Worm (Caenorhabditis elegans) whole organism, L1 larva: Measurements from ENCODE around the gene T12A2.21.

Experiments used
- blmp-1 ChIP-seq: fragments of 150-350 bp; optimal IDR thresholded peaks from 2 replicates; lab custom pipeline; 2014; ENCODE audit warnings: missing biosample characterization, missing genetic modification characterization
- ceh-82 ChIP-seq, 3 experiments: fragments of 150-350 bp in 1 of 3; sonication (generic microtip) in 2 of 3; optimal IDR thresholded peaks; 2 replicates each; lab custom pipeline; 2014 to 2017; ENCODE audit warnings: missing biosample characterization in 3 of 3, missing genetic modification characterization in 3 of 3
- ceh-88 ChIP-seq: fragments of 200-800 bp; sonication (Bioruptor generic); IDR thresholded peaks from 2 replicates; pipeline ENCODE4 v1.3.6; 2022; ENCODE audit warnings: missing genetic modification characterization, missing compliant biosample characterization
- efl-1 ChIP-seq, 4 experiments: fragments of 150-350 bp; optimal IDR thresholded peaks in 3 of 4; peaks in 1 of 4; 1 replicate in 1 of 4; 2 replicates in 3 of 4; lab custom pipeline; 2014; ENCODE audit warnings: missing biosample characterization in 2 of 4, missing genetic modification characterization in 2 of 4, missing genetic modification reagents in 2 of 4
- efl-3 ChIP-seq: fragments of 200-800 bp; sonication (Bioruptor generic); optimal IDR thresholded peaks from 2 replicates; lab custom pipeline; 2018; ENCODE audit warnings: mild to moderate bottlenecking, missing genetic modification characterization, missing compliant biosample characterization
- egl-13 ChIP-seq: sonication (generic microtip); optimal IDR thresholded peaks from 2 replicates; lab custom pipeline; 2016; ENCODE audit warnings: missing genotype, missing genetic modification reagents, missing genetic modification characterization, missing compliant biosample characterization
- elt-3 ChIP-seq, 6 experiments: fragments of 150-350 bp in 1 of 6; sonication (generic microtip); optimal IDR thresholded peaks; 2 replicates each; lab custom pipeline; 2017 to 2018; ENCODE audit warnings: missing biosample characterization in 6 of 6, missing genetic modification characterization in 6 of 6, inconsistent platforms in 1 of 6
- grh-1 ChIP-seq: fragments of 200-800 bp; sonication (Bioruptor generic); IDR thresholded peaks from 2 replicates; pipeline ENCODE4 v1.3.6; 2022; ENCODE audit warnings: missing genetic modification reagents, missing genetic modification characterization, missing compliant biosample characterization
- hlh-4 ChIP-seq: sonication (generic microtip); optimal IDR thresholded peaks from 2 replicates; lab custom pipeline; 2016; ENCODE audit warnings: mild to moderate bottlenecking, missing genetic modification characterization, missing compliant biosample characterization
- hpl-2 ChIP-seq: fragments of 150-350 bp; optimal IDR thresholded peaks from 2 replicates; lab custom pipeline; 2014; ENCODE audit warnings: missing biosample characterization, missing genetic modification reagents, missing genetic modification characterization
- lin-13 ChIP-seq: fragments of 150-350 bp; optimal IDR thresholded peaks from 2 replicates; lab custom pipeline; 2014; ENCODE audit warnings: missing biosample characterization, missing genetic modification reagents, missing genetic modification characterization
- lin-15B ChIP-seq: fragments of 150-350 bp; sonication (generic microtip); optimal IDR thresholded peaks from 3 replicates; lab custom pipeline; 2014; ENCODE audit warnings: missing biosample characterization, missing genetic modification characterization
- lin-35 ChIP-seq, 2 experiments: fragments of 150-350 bp; optimal IDR thresholded peaks; 2 replicates each; lab custom pipeline; 2014; ENCODE audit warnings: missing biosample characterization in 2 of 2, missing genetic modification characterization in 2 of 2, missing genetic modification reagents in 2 of 2
- lir-3 ChIP-seq: sonication (generic microtip); optimal IDR thresholded peaks from 2 replicates; lab custom pipeline; 2016; ENCODE audit warnings: mild to moderate bottlenecking, missing genetic modification characterization, moderate library complexity, missing compliant biosample characterization; ENCODE audit not compliant: poor library complexity
- lsy-2 ChIP-seq, 2 experiments: fragments of 150-350 bp; optimal IDR thresholded peaks; 2 replicates each; lab custom pipeline; 2014; ENCODE audit warnings: missing biosample characterization in 2 of 2, missing genetic modification characterization in 2 of 2
- mdl-1 ChIP-seq, 2 experiments: fragments of 150-350 bp; optimal IDR thresholded peaks; 2 replicates each; lab custom pipeline; 2014 to 2017; ENCODE audit warnings: missing biosample characterization in 2 of 2, missing genetic modification characterization in 2 of 2, inconsistent platforms in 1 of 2
- mef-2 ChIP-seq: fragments of 150-350 bp; optimal IDR thresholded peaks from 2 replicates; lab custom pipeline; 2014; ENCODE audit warnings: missing biosample characterization, missing genetic modification characterization
- mep-1 ChIP-seq: fragments of 150-350 bp; optimal IDR thresholded peaks from 2 replicates; lab custom pipeline; 2014; ENCODE audit warnings: missing biosample characterization, missing genetic modification characterization
- nhr-11 ChIP-seq: fragments of 150-350 bp; optimal IDR thresholded peaks from 2 replicates; lab custom pipeline; 2014; ENCODE audit warnings: missing biosample characterization, missing genetic modification characterization
- nhr-12 ChIP-seq: sonication (generic microtip); optimal IDR thresholded peaks from 2 replicates; lab custom pipeline; 2017; ENCODE audit warnings: missing biosample characterization, missing genetic modification characterization
- nhr-19 ChIP-seq: fragments of 200-800 bp; sonication (Bioruptor generic); conservative IDR thresholded peaks from 2 replicates; pipeline ENCODE4 v1.3.6; 2022; ENCODE audit warnings: missing genetic modification characterization, missing compliant biosample characterization
- nhr-28 ChIP-seq: fragments of 150-350 bp; optimal IDR thresholded peaks from 2 replicates; lab custom pipeline; 2014; ENCODE audit warnings: missing biosample characterization, missing genetic modification characterization
- nhr-47 ChIP-seq: sonication (generic microtip); optimal IDR thresholded peaks from 2 replicates; lab custom pipeline; 2016; ENCODE audit warnings: mild to moderate bottlenecking, missing genetic modification characterization, moderate library complexity, missing compliant biosample characterization
- nhr-76 ChIP-seq: sonication (generic microtip); optimal IDR thresholded peaks from 2 replicates; lab custom pipeline; 2017; ENCODE audit warnings: missing biosample characterization, missing genetic modification characterization
- nhr-77 ChIP-seq: fragments of 150-350 bp; optimal IDR thresholded peaks from 2 replicates; lab custom pipeline; 2014; ENCODE audit warnings: missing biosample characterization, missing genetic modification characterization
- pag-3 ChIP-seq: sonication (generic microtip); optimal IDR thresholded peaks from 2 replicates; lab custom pipeline; 2017; ENCODE audit warnings: missing genetic modification characterization, mild to moderate bottlenecking, missing compliant biosample characterization, antibody characterized with exemption, borderline replicate concordance; ENCODE audit not compliant: insufficient read depth
- pqm-1 ChIP-seq: sonication (generic microtip); optimal IDR thresholded peaks from 3 replicates; lab custom pipeline; 2017; ENCODE audit warnings: missing biosample characterization, missing genetic modification characterization
- rnt-1 ChIP-seq: sonication (generic microtip); optimal IDR thresholded peaks from 2 replicates; lab custom pipeline; 2016; ENCODE audit warnings: mild to moderate bottlenecking, missing genetic modification characterization, moderate library complexity, missing compliant biosample characterization
- skn-1 ChIP-seq: fragments of 150-350 bp; optimal IDR thresholded peaks from 2 replicates; lab custom pipeline; 2014; ENCODE audit warnings: missing biosample characterization, missing genetic modification characterization
- snpc-4 ChIP-seq: fragments of 150-350 bp; optimal IDR thresholded peaks from 2 replicates; lab custom pipeline; 2014; ENCODE audit warnings: missing biosample characterization, missing genetic modification characterization
- snu-23 ChIP-seq: sonication (generic microtip); optimal IDR thresholded peaks from 2 replicates; lab custom pipeline; 2016; ENCODE audit warnings: missing genetic modification characterization, missing compliant biosample characterization
- sptf-1 ChIP-seq: fragments of 150-350 bp; optimal IDR thresholded peaks from 2 replicates; lab custom pipeline; 2014; ENCODE audit warnings: missing biosample characterization, missing genetic modification characterization
- swsn-7 ChIP-seq: sonication (generic microtip); optimal IDR thresholded peaks from 2 replicates; lab custom pipeline; 2016; ENCODE audit warnings: missing genetic modification characterization, missing compliant biosample characterization
- tbx-2 ChIP-seq: sonication (generic microtip); optimal IDR thresholded peaks from 2 replicates; lab custom pipeline; 2016; ENCODE audit warnings: missing genetic modification characterization, missing compliant biosample characterization
- tlp-1 ChIP-seq: fragments of 150-350 bp; optimal IDR thresholded peaks from 2 replicates; lab custom pipeline; 2014; ENCODE audit warnings: missing biosample characterization, missing genetic modification characterization
- unc-130 ChIP-seq: fragments of 150-350 bp; optimal IDR thresholded peaks from 2 replicates; lab custom pipeline; 2017; ENCODE audit warnings: missing biosample characterization, missing genetic modification characterization, inconsistent platforms
- unc-62 ChIP-seq: fragments of 150-350 bp; optimal IDR thresholded peaks from 2 replicates; lab custom pipeline; 2014; ENCODE audit warnings: missing biosample characterization, missing genetic modification reagents, missing genetic modification characterization
- unc-86 ChIP-seq: sonication (generic microtip); optimal IDR thresholded peaks from 2 replicates; lab custom pipeline; 2016; ENCODE audit warnings: missing genetic modification characterization, missing compliant biosample characterization
- zip-4 ChIP-seq: fragments of 200-800 bp; sonication (Bioruptor generic); optimal IDR thresholded peaks from 2 replicates; lab custom pipeline; 2018; ENCODE audit warnings: mild to moderate bottlenecking, missing genetic modification characterization, moderate library complexity, missing compliant biosample characterization
- ztf-4 ChIP-seq: fragments of 150-350 bp; optimal IDR thresholded peaks from 2 replicates; lab custom pipeline; 2014; ENCODE audit warnings: missing biosample characterization, missing genetic modification characterization

T12A2.21 gene

DNA sequence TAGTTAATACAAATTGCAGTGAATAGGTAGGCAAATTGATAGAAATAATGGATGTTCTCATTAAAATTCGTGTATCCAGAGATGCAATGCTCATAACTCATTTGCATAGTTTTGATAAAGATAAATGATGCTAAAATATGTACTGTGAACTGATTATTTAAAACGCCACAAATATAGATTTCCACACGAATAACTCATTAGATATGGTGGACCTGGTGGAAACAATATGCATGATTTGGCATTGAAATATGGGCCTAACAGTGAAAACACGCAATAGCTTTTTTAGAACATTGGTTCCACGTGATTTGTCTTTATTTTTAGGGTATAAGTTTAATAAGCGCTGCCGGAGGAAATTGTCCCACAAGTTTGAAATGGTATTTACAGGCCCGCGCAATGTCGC is 33.7 kb upstream of the T12A2.21 start, which contains the start of gene srg-3:
srg-3 (minus strand) TSS at position 101 of the 400 bp plus-strand sequence.
- TF ChIP-seq lin-13 (GFP tag; lab: Kevin White, UChicago) (no peak), mep-1 (no peak), mdl-1 (tag; optimal IDR thresholded peaks at IDR 0.05; lab: Kevin White, UChicago) (no peak), tlp-1 (tag; lab: Kevin White, UChicago) (no peak), nhr-76 (tag; lab: Kevin White, UChicago) (no peak), nhr-11 (tag; lab: Kevin White, UChicago) (no peak), nhr-47 (tag; lab: Kevin White, UChicago) (no peak), pqm-1 (tag; lab: Kevin White, UChicago) (no peak), blmp-1 (tag; lab: Kevin White, UChicago) (no peak), ceh-82 (tag; optimal IDR thresholded peaks at IDR 0.05; lab: Kevin White, UChicago) (no peak), elt-3 (tag; optimal IDR thresholded peaks at IDR 0.05; lab: Kevin White, UChicago) (no peak), pag-3 (tag; lab: Kevin White, UChicago) (no peak), ztf-4 (tag; lab: Kevin White, UChicago) (no peak), hlh-4 (tag; lab: Kevin White, UChicago) (no peak)

DNA sequence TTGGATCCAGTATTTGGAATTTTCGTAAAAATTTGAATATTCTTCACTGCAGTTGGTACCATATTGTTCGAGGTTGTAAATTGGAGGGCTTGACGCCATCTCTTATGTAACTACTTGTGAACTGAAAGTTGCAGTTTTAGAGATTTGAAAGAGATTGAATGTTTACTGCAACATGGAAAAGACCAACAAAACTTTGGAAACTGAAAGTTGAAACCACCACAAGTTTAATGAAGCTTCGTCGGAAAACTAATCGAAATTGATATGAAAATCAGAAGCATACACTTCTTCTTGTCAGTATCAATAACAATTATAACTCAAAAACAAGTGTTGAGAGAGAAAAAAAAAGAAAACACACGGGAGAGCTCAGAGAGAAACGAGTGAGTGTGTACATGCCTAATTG is 31.5 kb upstream of the T12A2.21 start, which contains the start of gene srg-7:
srg-7 (minus strand) TSS at position 101 of the 400 bp plus-strand sequence.
- no peak for TF ChIP-seq sptf-1
- TF ChIP-seq skn-1 (tag; lab: Kevin White, UChicago): no peak
- no peak for TF ChIP-seq unc-130 (tag; lab: Kevin White, UChicago)

DNA sequence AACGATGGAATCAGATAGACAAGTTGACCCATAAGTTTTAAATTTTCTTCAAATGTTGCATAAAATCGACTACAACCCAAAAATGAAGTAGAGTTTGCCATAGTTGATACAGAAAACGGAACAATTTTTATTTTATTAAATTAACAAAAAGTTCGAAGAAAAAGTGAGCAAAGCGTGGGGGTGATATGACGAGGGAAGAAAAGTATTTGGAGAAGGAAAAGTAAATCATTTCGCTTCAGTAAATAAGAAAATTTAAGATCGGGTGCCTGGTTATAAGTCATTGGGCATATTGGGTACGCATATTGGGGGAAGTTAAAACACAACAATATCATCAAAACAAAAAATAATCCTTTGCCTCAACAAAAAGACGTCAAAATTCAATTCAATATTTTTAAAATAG is 29.4 kb upstream of the T12A2.21 start, which contains the start of gene srg-6:
srg-6 (minus strand) TSS at position 101 of the 400 bp plus-strand sequence.
- TF ChIP-seq ceh-88 (no peak), mef-2 (no peak), grh-1 (GFP tag; lab: Robert Waterston, UW) (no peak), blmp-1 (tag; lab: Kevin White, UChicago) (no peak), nhr-11 (tag; lab: Kevin White, UChicago) (no peak), unc-86 (no peak), snpc-4 (tag; lab: Kevin White, UChicago) (no peak), efl-1 (optimal IDR thresholded peaks at IDR 0.05; lab: Kevin White, UChicago) (no peak), efl-1 (GFP tag; optimal IDR thresholded peaks at IDR 0.05 in 1 of 2; lab: Kevin White, UChicago) (no peak), zip-4 (GFP tag; lab: Kevin White, UChicago) (no peak)
- TF ChIP-seq, all 84 proteins: peak for 0

DNA sequence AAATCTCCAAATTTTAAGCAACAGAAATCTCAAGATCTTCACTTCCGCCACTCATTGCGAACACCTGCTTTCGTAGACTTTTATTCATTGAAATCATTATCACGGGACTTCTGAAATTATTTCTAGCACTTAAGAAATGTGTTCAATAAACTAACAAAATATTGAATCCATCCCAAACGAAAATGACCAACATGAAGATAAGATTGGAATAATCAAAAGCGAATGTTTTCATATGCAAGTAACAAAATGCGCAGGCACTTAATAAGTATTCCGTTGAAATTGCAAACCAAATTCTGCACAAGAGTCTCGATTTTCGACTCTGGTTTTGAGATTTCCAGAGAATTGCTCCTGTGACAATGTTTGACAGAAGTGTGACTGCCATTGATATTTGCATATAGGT is 27.9 kb upstream of the T12A2.21 start, which contains the start of gene srg-5:
srg-5 (minus strand) TSS at position 101 of the 400 bp plus-strand sequence.
- TF ChIP-seq lir-3 (no peak), egl-13 (tag; lab: Kevin White, UChicago) (no peak), lin-35 (GFP tag; optimal IDR thresholded peaks at IDR 0.05; lab: Kevin White, UChicago) (no peak), nhr-12 (tag; lab: Kevin White, UChicago) (no peak), nhr-19 (GFP tag; lab: Robert Waterston, UW) (no peak), swsn-7 (no peak), hpl-2 (GFP tag; lab: Kevin White, UChicago) (no peak), lsy-2 (tag; optimal IDR thresholded peaks at IDR 0.05; lab: Kevin White, UChicago) (no peak), rnt-1 (tag; lab: Kevin White, UChicago) (no peak), unc-62 (GFP tag; lab: Kevin White, UChicago) (no peak), pag-3 (tag; lab: Kevin White, UChicago) (no peak), mep-1 (no peak), efl-3 (GFP tag; lab: Kevin White, UChicago) (no peak), nhr-77 (tag; lab: Kevin White, UChicago) (no peak), mef-2 (no peak), snu-23 (no peak), nhr-28 (tag; lab: Kevin White, UChicago) (no peak), ztf-4 (tag; lab: Kevin White, UChicago) (no peak), tbx-2 (no peak), lin-15B (tag; lab: Kevin White, UChicago) (no peak)
